Worm (Caenorhabditis elegans) whole organism, mixed stage, embryonic: ENCODE data around the gene ZK666.11.

ENCODE experiments used
- M03D4.4 ChIP-seq: sonication (generic microtip); optimal IDR thresholded peaks from 2 replicates; lab custom pipeline; 2017; ENCODE audit warnings: mild to moderate bottlenecking, missing genetic modification characterization, missing compliant biosample characterization
- bed-3 ChIP-seq: fragments of 200-800 bp; sonication (Bioruptor generic); optimal IDR thresholded peaks from 3 replicates; lab custom pipeline; 2018; ENCODE audit warnings: mild to moderate bottlenecking, missing genetic modification characterization, moderate library complexity, missing compliant biosample characterization
- blmp-1 ChIP-seq: fragments of 150-350 bp; optimal IDR thresholded peaks from 2 replicates; lab custom pipeline; 2014; ENCODE audit warnings: missing biosample characterization, missing genetic modification characterization
- ceh-39 ChIP-seq: fragments of 150-350 bp; optimal IDR thresholded peaks from 2 replicates; lab custom pipeline; 2014; ENCODE audit warnings: missing biosample characterization, missing genetic modification characterization
- ceh-43 ChIP-seq: fragments of 200-800 bp; sonication (Bioruptor generic); optimal IDR thresholded peaks from 2 replicates; lab custom pipeline; 2018; ENCODE audit warnings: mild to moderate bottlenecking, missing genetic modification characterization, moderate library complexity, missing compliant biosample characterization
- ceh-83 ChIP-seq: fragments of 200-800 bp; sonication (Bioruptor generic); optimal IDR thresholded peaks from 2 replicates; lab custom pipeline; 2018; ENCODE audit warnings: mild to moderate bottlenecking, missing genetic modification characterization, missing compliant biosample characterization
- ces-1 ChIP-seq: fragments of 150-350 bp; optimal IDR thresholded peaks from 2 replicates; lab custom pipeline; 2014; ENCODE audit warnings: missing biosample characterization, missing genetic modification reagents, missing genetic modification characterization
- cnd-1 ChIP-seq: fragments of 200-800 bp; sonication (Bioruptor generic); optimal IDR thresholded peaks from 2 replicates; lab custom pipeline; 2018; ENCODE audit warnings: mild to moderate bottlenecking, missing genetic modification characterization, missing compliant biosample characterization
- drap-1 ChIP-seq: fragments of 200-800 bp; sonication (Bioruptor generic); optimal IDR thresholded peaks from 3 replicates; lab custom pipeline; 2018; ENCODE audit warnings: mild to moderate bottlenecking, missing genetic modification characterization, missing compliant biosample characterization
- elt-1 ChIP-seq: sonication (generic microtip); optimal IDR thresholded peaks from 2 replicates; lab custom pipeline; 2017; ENCODE audit warnings: missing genetic modification characterization, mild to moderate bottlenecking, missing compliant biosample characterization, antibody characterized with exemption, moderate library complexity, borderline replicate concordance; ENCODE audit not compliant: insufficient read depth
- elt-3 ChIP-seq: fragments of 150-350 bp; optimal IDR thresholded peaks from 2 replicates; lab custom pipeline; 2014; ENCODE audit warnings: missing biosample characterization, missing genetic modification characterization
- flh-1 ChIP-seq: fragments of 200-800 bp; sonication (Bioruptor generic); optimal IDR thresholded peaks from 2 replicates; lab custom pipeline; 2018; ENCODE audit warnings: mild to moderate bottlenecking, missing genetic modification characterization, moderate library complexity, missing compliant biosample characterization
- ham-2 ChIP-seq: fragments of 200-800 bp; sonication (Bioruptor generic); optimal IDR thresholded peaks from 2 replicates; lab custom pipeline; 2018; ENCODE audit warnings: mild to moderate bottlenecking, missing genetic modification characterization, missing compliant biosample characterization
- hlh-1 ChIP-seq: fragments of 150-350 bp; optimal IDR thresholded peaks from 2 replicates; lab custom pipeline; 2014; ENCODE audit warnings: missing biosample characterization, missing genetic modification reagents, missing genetic modification characterization
- lin-13 ChIP-seq: fragments of 150-350 bp; optimal IDR thresholded peaks from 2 replicates; lab custom pipeline; 2014; ENCODE audit warnings: missing biosample characterization, missing genetic modification characterization
- lin-32 ChIP-seq: fragments of 200-800 bp; sonication (Bioruptor generic); optimal IDR thresholded peaks from 2 replicates; lab custom pipeline; 2018; ENCODE audit warnings: mild to moderate bottlenecking, missing genetic modification characterization, missing compliant biosample characterization
- lsy-2 ChIP-seq: fragments of 150-350 bp; optimal IDR thresholded peaks from 2 replicates; lab custom pipeline; 2014; ENCODE audit warnings: missing biosample characterization, missing genetic modification characterization
- mab-5 ChIP-seq: fragments of 150-350 bp; optimal IDR thresholded peaks from 2 replicates; lab custom pipeline; 2014; ENCODE audit warnings: missing biosample characterization, missing genetic modification characterization
- mep-1 ChIP-seq: fragments of 150-350 bp; optimal IDR thresholded peaks from 2 replicates; lab custom pipeline; 2017; ENCODE audit warnings: missing biosample characterization, missing genetic modification reagents, missing genetic modification characterization, inconsistent platforms
- mls-2 ChIP-seq: sonication (generic microtip); optimal IDR thresholded peaks from 2 replicates; lab custom pipeline; 2016; ENCODE audit warnings: mild to moderate bottlenecking, missing genetic modification characterization, moderate library complexity, missing compliant biosample characterization
- nhr-12 ChIP-seq: fragments of 150-350 bp; optimal IDR thresholded peaks from 2 replicates; lab custom pipeline; 2014; ENCODE audit warnings: missing biosample characterization, missing genetic modification characterization
- nhr-2 ChIP-seq: fragments of 150-350 bp; optimal IDR thresholded peaks from 2 replicates; lab custom pipeline; 2014; ENCODE audit warnings: missing biosample characterization, missing genetic modification characterization
- nhr-237 ChIP-seq: fragments of 150-350 bp; optimal IDR thresholded peaks from 2 replicates; lab custom pipeline; 2014; ENCODE audit warnings: missing biosample characterization, missing genetic modification characterization
- nhr-28 ChIP-seq: fragments of 150-350 bp; optimal IDR thresholded peaks from 2 replicates; lab custom pipeline; 2014; ENCODE audit warnings: missing biosample characterization, missing genetic modification characterization
- nhr-76 ChIP-seq: sonication (generic microtip); optimal IDR thresholded peaks from 2 replicates; lab custom pipeline; 2017; ENCODE audit warnings: missing biosample characterization, missing genetic modification characterization
- pha-4 ChIP-seq: fragments of 150-350 bp; optimal IDR thresholded peaks from 2 replicates; lab custom pipeline; 2018; ENCODE audit warnings: missing biosample characterization, missing genetic modification reagents, missing genetic modification characterization
- sem-2 ChIP-seq: fragments of 200-800 bp; sonication (Bioruptor generic); optimal IDR thresholded peaks from 2 replicates; lab custom pipeline; 2018; ENCODE audit warnings: mild to moderate bottlenecking, missing genetic modification characterization, missing compliant biosample characterization
- snpc-4 ChIP-seq: fragments of 150-350 bp; optimal IDR thresholded peaks from 2 replicates; lab custom pipeline; 2014; ENCODE audit warnings: missing biosample characterization, missing genetic modification characterization
- sptf-1 ChIP-seq: sonication (generic microtip); optimal IDR thresholded peaks from 2 replicates; lab custom pipeline; 2017; ENCODE audit warnings: mild to moderate bottlenecking, missing genetic modification characterization, moderate library complexity, missing compliant biosample characterization
- tbx-8 ChIP-seq: fragments of 200-800 bp; sonication (Bioruptor generic); optimal IDR thresholded peaks from 2 replicates; lab custom pipeline; 2018; ENCODE audit warnings: mild to moderate bottlenecking, missing genetic modification characterization, moderate library complexity, missing compliant biosample characterization
- unc-120 ChIP-seq: sonication (generic microtip); optimal IDR thresholded peaks from 2 replicates; lab custom pipeline; 2017; ENCODE audit warnings: missing genetic modification characterization, missing compliant biosample characterization; ENCODE audit not compliant: poor library complexity, severe bottlenecking
- unc-62 ChIP-seq: fragments of 150-350 bp; optimal IDR thresholded peaks from 2 replicates; lab custom pipeline; 2014; ENCODE audit warnings: missing biosample characterization, missing genetic modification reagents, missing genetic modification characterization
- ztf-11 ChIP-seq: fragments of 150-350 bp; optimal IDR thresholded peaks from 2 replicates; lab custom pipeline; 2014; ENCODE audit warnings: missing biosample characterization, missing genetic modification characterization

The ZK666.11 gene

ce11 chrII:10502491-10503063 lies 20.3 kb downstream of the ZK666.11 start, which contains the start of gene myrf-1:
Gene myrf-1 (minus strand): TSS chrII:10502541.
- TF ChIP-seq ces-1 (GFP tag; lab: Kevin White, UChicago) (peak; percentile 58), bed-3 (GFP tag; lab: Kevin White, UChicago) (no peak), nhr-2 (peak; percentile 46), drap-1 (peak; percentile 65), cnd-1 (tag; lab: Kevin White, UChicago) (peak; percentile 61), unc-62 (GFP tag; lab: Kevin White, UChicago) (peak; percentile 39), hlh-1 (tag; lab: Kevin White, UChicago) (peak; percentile 33), lsy-2 (tag; lab: Kevin White, UChicago) (peak; percentile 33), mls-2 (tag; lab: Kevin White, UChicago) (peak; percentile 68), ztf-11 (tag; lab: Kevin White, UChicago) (peak; percentile 76), unc-120 (tag; lab: Kevin White, UChicago) (peak; percentile 73), sptf-1 (tag; lab: Kevin White, UChicago) (peak; percentile 74), mep-1 (tag; lab: Kevin White, UChicago) (peak; percentile 81), pha-4 (tag; lab: Kevin White, UChicago) (peak; percentile 44), blmp-1 (tag; lab: Kevin White, UChicago) (no peak), nhr-76 (tag; lab: Kevin White, UChicago) (no peak), nhr-237 (tag; lab: Kevin White, UChicago) (no peak), M03D4.4 (tag; lab: Kevin White, UChicago) (peak; percentile 48), ham-2 (GFP tag; lab: Kevin White, UChicago) (peak; percentile 94)

ce11 chrII:10504729-10505128 lies 22.4 kb downstream of the ZK666.11 start:
- TF ChIP-seq pha-4 (tag; lab: Kevin White, UChicago) (no peak), nhr-237 (tag; lab: Kevin White, UChicago) (no peak), blmp-1 (tag; lab: Kevin White, UChicago) (no peak), sem-2 (GFP tag; lab: Kevin White, UChicago) (no peak), nhr-28 (no peak), M03D4.4 (tag; lab: Kevin White, UChicago) (no peak), cnd-1 (tag; lab: Kevin White, UChicago) (peak; percentile 23), mab-5 (no peak), flh-1 (GFP tag; lab: Kevin White, UChicago) (no peak), bed-3 (GFP tag; lab: Kevin White, UChicago) (no peak), elt-1 (tag; lab: Kevin White, UChicago) (no peak), ham-2 (GFP tag; lab: Kevin White, UChicago) (no peak), elt-3 (tag; lab: Kevin White, UChicago) (no peak), mep-1 (tag; lab: Kevin White, UChicago) (peak; percentile 17), lin-32 (GFP tag; lab: Kevin White, UChicago) (no peak), nhr-76 (tag; lab: Kevin White, UChicago) (no peak), tbx-8 (no peak), mls-2 (tag; lab: Kevin White, UChicago) (no peak), ceh-39 (no peak), hlh-1 (tag; lab: Kevin White, UChicago) (no peak), nhr-2 (peak; percentile 83), ztf-11 (tag; lab: Kevin White, UChicago) (no peak), sptf-1 (tag; lab: Kevin White, UChicago) (no peak), drap-1 (no peak), ceh-83 (GFP tag; lab: Kevin White, UChicago) (no peak), snpc-4 (tag; lab: Kevin White, UChicago) (no peak)

- TF ChIP-seq mep-1 (tag; lab: Kevin White, UChicago) (no peak), elt-3 (tag; lab: Kevin White, UChicago) (no peak), cnd-1 (tag; lab: Kevin White, UChicago) (no peak), ces-1 (GFP tag; lab: Kevin White, UChicago) (no peak), nhr-76 (tag; lab: Kevin White, UChicago) (no peak), ceh-43 (no peak), lin-32 (GFP tag; lab: Kevin White, UChicago) (no peak), nhr-237 (tag; lab: Kevin White, UChicago) (no peak), ceh-39 (no peak), hlh-1 (tag; lab: Kevin White, UChicago) (no peak), elt-1 (tag; lab: Kevin White, UChicago) (no peak), ham-2 (GFP tag; lab: Kevin White, UChicago) (no peak), sem-2 (GFP tag; lab: Kevin White, UChicago) (no peak), nhr-2 (no peak), lin-13 (tag; lab: Kevin White, UChicago) (no peak), flh-1 (GFP tag; lab: Kevin White, UChicago) (no peak), M03D4.4 (tag; lab: Kevin White, UChicago) (no peak), nhr-28 (no peak), nhr-12 (tag; lab: Kevin White, UChicago) (no peak), pha-4 (tag; lab: Kevin White, UChicago) (no peak)
Measured at ce11 chrII:10505949-10506348, 23.6 kb downstream of the ZK666.11 start.
